Fruit fly (Drosophila melanogaster): ENCODE measurements around the gene Hsc70-2.

Gene Hsc70-2

dm6 chr3R:13032975-13033445 lies 11.5 kb upstream of the Hsc70-2 start (continued):
- TF ChIP-seq Asciz (GFP tag; optimal IDR thresholded peaks at IDR 0.05) (peak; percentile 80), CG10321 (GFP tag; IDR thresholded peaks at IDR 0.05) (0 out of 2 replicates have a peak, but pooled peaks have one; percentile 29), CG4854 (GFP tag; optimal IDR thresholded peaks at IDR 0.05) (no peak), CG4328 (GFP tag; optimal IDR thresholded peaks at IDR 0.05) (peak; percentile 55), CG18619 (GFP tag; optimal IDR thresholded peaks at IDR 0.05) (no peak), bab2 (GFP tag; optimal IDR thresholded peaks at IDR 0.05) (peak; percentile 37), GATAe (GFP tag; conservative IDR thresholded peaks at IDR 0.05) (no peak), zen (tag; optimal IDR thresholded peaks at IDR 0.05) (no peak), CG16815 (GFP tag; optimal IDR thresholded peaks at IDR 0.05) (no peak), toy (GFP tag; IDR thresholded peaks at IDR 0.05) (no peak), CG17359 (tag; optimal IDR thresholded peaks at IDR 0.05) (peak; percentile 69), CG4360 (GFP tag; IDR thresholded peaks at IDR 0.05) (no peak), CG11560 (tag; IDR thresholded peaks at IDR 0.05) (no peak), tap (tag; optimal IDR thresholded peaks at IDR 0.05) (no peak), zf30C (GFP tag; optimal IDR thresholded peaks at IDR 0.05) (no peak), CHES-1-like (GFP tag; optimal IDR thresholded peaks at IDR 0.05) (no peak), jing (GFP tag; optimal IDR thresholded peaks at IDR 0.05) (no peak), CG30431 (GFP tag; optimal IDR thresholded peaks at IDR 0.05) (no peak), ci (GFP tag; IDR thresholded peaks at IDR 0.05) (peak; percentile 79), Hey (tag; optimal IDR thresholded peaks at IDR 0.05) (no peak), CG8944 (GFP tag; optimal IDR thresholded peaks at IDR 0.05) (no peak), fd3F (GFP tag; optimal IDR thresholded peaks at IDR 0.05) (no peak), HmgD (GFP tag; optimal IDR thresholded peaks at IDR 0.05) (no peak), B-H2 (GFP tag; optimal IDR thresholded peaks at IDR 0.05) (no peak), CG12071 (GFP tag; optimal IDR thresholded peaks at IDR 0.05) (no peak), Dfd (GFP tag; optimal IDR thresholded peaks at IDR 0.05) (no peak), CG16779 (GFP tag; IDR thresholded peaks at IDR 0.05) (no peak), CG1603 (tag; optimal IDR thresholded peaks at IDR 0.05) (no peak), sob (GFP tag; IDR thresholded peaks at IDR 0.05) (peak; percentile 51; the same call in 1 of the 2 replicates), Hr39 (optimal IDR thresholded peaks at IDR 0.05) (no peak), nerfin-2 (GFP tag; IDR thresholded peaks at IDR 0.05; ENCODE audit: partially characterized antibody) (no peak), nom (GFP tag; optimal IDR thresholded peaks at IDR 0.05) (no peak), D19B (GFP tag; optimal IDR thresholded peaks at IDR 0.05) (no peak), CG7745 (tag; optimal IDR thresholded peaks at IDR 0.05) (no peak), sim (GFP tag; IDR thresholded peaks at IDR 0.05) (peak; percentile 31; the same call in 1 of the 2 replicates), hkb (optimal IDR thresholded peaks at IDR 0.05) (no peak), hkb (GFP tag; IDR thresholded peaks at IDR 0.05) (no peak), CG10959 (GFP tag; IDR thresholded peaks at IDR 0.05) (0 out of 2 replicates have a peak, but pooled peaks have one; percentile 12), Vsx1 (GFP tag; optimal IDR thresholded peaks at IDR 0.05) (peak; percentile 60), pnt (GFP tag; optimal IDR thresholded peaks at IDR 0.05) (no peak), CG2202 (tag; optimal IDR thresholded peaks at IDR 0.05) (no peak), onecut (GFP tag; IDR thresholded peaks at IDR 0.05) (peak; percentile 36; the same call in 1 of the 2 replicates), CG2712 (tag; optimal IDR thresholded peaks at IDR 0.05) (no peak), lab (GFP tag; optimal IDR thresholded peaks at IDR 0.05) (peak; percentile 83), Ets65A (GFP tag) (no peak), CG10431 (GFP tag; optimal IDR thresholded peaks at IDR 0.05) (no peak), MESR4 (GFP tag; optimal IDR thresholded peaks at IDR 0.05) (no peak), al (GFP tag; IDR thresholded peaks at IDR 0.05) (no peak), CG11093 (GFP tag; IDR thresholded peaks at IDR 0.05) (no peak), CG10543 (GFP tag; optimal IDR thresholded peaks at IDR 0.05) (peak; percentile 80), CG12104 (GFP tag; optimal IDR thresholded peaks at IDR 0.05) (peak; percentile 45), ase (GFP tag; IDR thresholded peaks at IDR 0.05) (no peak)

Data from whole organism, embryonic.